Fruit fly (Drosophila melanogaster): ENCODE measurements around the gene Idgf2.

Gene Idgf2

DNA sequence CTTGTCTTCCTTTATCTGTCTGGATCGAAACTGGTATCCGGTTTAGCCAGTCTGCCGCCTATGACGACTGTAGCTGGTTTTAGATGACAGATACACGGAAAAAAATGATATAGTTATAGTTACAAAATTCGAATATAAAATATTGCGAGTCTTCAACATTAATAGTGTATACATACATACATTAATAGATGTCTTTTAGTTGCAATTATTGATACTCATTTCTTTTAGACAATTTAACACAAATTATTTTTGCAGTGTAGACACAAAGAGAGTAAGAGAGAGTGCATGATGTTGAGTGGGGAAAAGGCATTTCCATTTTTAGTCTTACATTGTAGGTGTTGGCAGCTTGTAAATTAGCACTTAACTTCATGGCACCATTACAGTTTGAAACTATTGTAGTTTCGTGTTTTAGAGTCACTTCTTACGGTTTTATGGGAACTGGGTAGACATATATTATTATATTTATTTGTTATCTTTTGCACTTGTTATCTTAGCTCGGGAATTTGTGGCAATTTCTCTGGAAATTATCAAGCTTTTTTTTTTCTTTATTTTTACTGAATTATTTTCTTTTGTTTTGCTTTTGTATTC is 48.2 kb downstream of the Idgf2 start (continued):
- peak; percentile 28 for TF ChIP-seq luna (GFP tag; optimal IDR thresholded peaks at IDR 0.05)
- no peak for TF ChIP-seq HHEX (GFP tag; optimal IDR thresholded peaks at IDR 0.05)
- TF ChIP-seq Oaz (GFP tag; IDR thresholded peaks at IDR 0.05) = no peak
- TF ChIP-seq Usf (GFP tag; optimal IDR thresholded peaks at IDR 0.05) = peak; percentile 39
- no peak for TF ChIP-seq pfk (GFP tag; optimal IDR thresholded peaks at IDR 0.05)
- peak; percentile 33 for TF ChIP-seq CG7745 (tag; optimal IDR thresholded peaks at IDR 0.05)
- TF ChIP-seq Hsf (GFP tag; optimal IDR thresholded peaks at IDR 0.05) = peak; percentile 87
- TF ChIP-seq sug (tag; optimal IDR thresholded peaks at IDR 0.05) = no peak
- TF ChIP-seq CG14441 (GFP tag; IDR thresholded peaks at IDR 0.05) = no peak
- peak; percentile 17 for TF ChIP-seq CG4282 (GFP tag; optimal IDR thresholded peaks at IDR 0.05)
- TF ChIP-seq CG30020 (tag; optimal IDR thresholded peaks at IDR 0.05) = no peak
- peak; percentile 91 for TF ChIP-seq CG12299 (tag; optimal IDR thresholded peaks at IDR 0.05)
- no peak for TF ChIP-seq Rx (GFP tag; IDR thresholded peaks at IDR 0.05)
- no peak for TF ChIP-seq Nf-YA (GFP tag; IDR thresholded peaks at IDR 0.05)
- TF ChIP-seq CG11093 (GFP tag; IDR thresholded peaks at IDR 0.05) = no peak
- peak; percentile 96 for TF ChIP-seq Sox102F (GFP tag; optimal IDR thresholded peaks at IDR 0.05)
- TF ChIP-seq CG5245 (GFP tag; optimal IDR thresholded peaks at IDR 0.05) = no peak
- TF ChIP-seq Sry-β (GFP tag; optimal IDR thresholded peaks at IDR 0.05) = no peak
- no peak for TF ChIP-seq CG6254 (GFP tag; optimal IDR thresholded peaks at IDR 0.05)
- TF ChIP-seq CG18476 (GFP tag; optimal IDR thresholded peaks at IDR 0.05) = no peak
- no peak for TF ChIP-seq Dp (GFP tag; optimal IDR thresholded peaks at IDR 0.05)
- TF ChIP-seq B-H2 (GFP tag; optimal IDR thresholded peaks at IDR 0.05) = peak; percentile 27
- peak; percentile 85 for TF ChIP-seq CG12659 (GFP tag; optimal IDR thresholded peaks at IDR 0.05)
- TF ChIP-seq prd (optimal IDR thresholded peaks at IDR 0.05) = no peak
- no peak for TF ChIP-seq prd (GFP tag; IDR thresholded peaks at IDR 0.05)
- peak; percentile 93 for TF ChIP-seq ATbp (GFP tag; optimal IDR thresholded peaks at IDR 0.05)
- peak; percentile 73 for TF ChIP-seq CG9609 (GFP tag; optimal IDR thresholded peaks at IDR 0.05)
- TF ChIP-seq kni (GFP tag; optimal IDR thresholded peaks at IDR 0.05) = no peak
- TF ChIP-seq CG3726 (GFP tag; IDR thresholded peaks at IDR 0.05) = no peak
- peak; percentile 61; the same call in 1 of the 2 replicates for TF ChIP-seq E2f2 (GFP tag; IDR thresholded peaks at IDR 0.05)
- TF ChIP-seq seq (GFP tag; IDR thresholded peaks at IDR 0.05) = 0 out of 2 replicates have a peak, but pooled peaks have one; percentile 46
- no peak for TF ChIP-seq slou (GFP tag; optimal IDR thresholded peaks at IDR 0.05)
- TF ChIP-seq CG34224 (GFP tag; IDR thresholded peaks at IDR 0.05; ENCODE audit: partially characterized antibody) = no peak
- TF ChIP-seq Awh (GFP tag; IDR thresholded peaks at IDR 0.05) = no peak
- TF ChIP-seq dysf (GFP tag; IDR thresholded peaks at IDR 0.05) = peak; percentile 79
- TF ChIP-seq nom (GFP tag; optimal IDR thresholded peaks at IDR 0.05) = no peak
- TF ChIP-seq Sin3A (optimal IDR thresholded peaks at IDR 0.05) = no peak
- TF ChIP-seq CG15011 (GFP tag; optimal IDR thresholded peaks at IDR 0.05) = no peak
- TF ChIP-seq MESR4 (GFP tag; optimal IDR thresholded peaks at IDR 0.05) = peak; percentile 43
- peak; percentile 84 for TF ChIP-seq en (GFP tag; optimal IDR thresholded peaks at IDR 0.05)
- no peak for TF ChIP-seq H15 (GFP tag; IDR thresholded peaks at IDR 0.05)
- peak; percentile 91 for TF ChIP-seq chm (GFP tag; IDR thresholded peaks at IDR 0.05)
- TF ChIP-seq CG15601 (tag; optimal IDR thresholded peaks at IDR 0.05) = peak; percentile 95
- peak; percentile 70 for TF ChIP-seq tio (GFP tag; optimal IDR thresholded peaks at IDR 0.05)
- peak; percentile 74 for TF ChIP-seq Vsx1 (GFP tag; optimal IDR thresholded peaks at IDR 0.05)
- TF ChIP-seq CG16813 (GFP tag; IDR thresholded peaks at IDR 0.05; ENCODE audit: partially characterized antibody) = no peak
- TF ChIP-seq ftz-f1 (GFP tag; optimal IDR thresholded peaks at IDR 0.05) = no peak
- TF ChIP-seq tx (GFP tag; optimal IDR thresholded peaks at IDR 0.05) = peak; percentile 65
- TF ChIP-seq CG11085 (GFP tag; IDR thresholded peaks at IDR 0.05) = no peak
- TF ChIP-seq Pdp1 (GFP tag; optimal IDR thresholded peaks at IDR 0.05) = peak in 1 of 2 experiments; percentile 12
- TF ChIP-seq CG10654 (GFP tag; optimal IDR thresholded peaks at IDR 0.05) = no peak

All from whole organism, embryonic.